Fruit fly (Drosophila melanogaster) whole organism, embryonic: ENCODE data around the gene CG10467.
A peak's percentile ranks its signal among the peaks of the same experiment; 100 is the strongest.

Source experiments
- CG13424 ChIP-seq: fragments of 200-800 bp; sonication (Bioruptor generic); optimal IDR thresholded peaks from 2 replicates; lab custom pipeline; 2019; ENCODE audit warnings: missing biosample characterization, mild to moderate bottlenecking, missing genetic modification characterization, moderate library complexity
- CG14050 ChIP-seq: fragments of 200-800 bp; sonication (Bioruptor generic); IDR thresholded peaks from 3 replicates; pipeline ENCODE4 v1.3.6; 2022; ENCODE audit warnings: missing biosample characterization, missing genetic modification characterization
- CG16779 ChIP-seq: fragments of 200-800 bp; sonication (Bioruptor generic); IDR thresholded peaks from 2 replicates; pipeline ENCODE4 v1.3.6; 2022; ENCODE audit warnings: missing biosample characterization, missing genetic modification characterization
- CG16813 ChIP-seq: fragments of 200-800 bp; sonication (Bioruptor generic); IDR thresholded peaks from 3 replicates; pipeline ENCODE4 v1.3.6; 2022; ENCODE audit warnings: missing biosample characterization, missing genetic modification characterization; ENCODE audit not compliant: partially characterized antibody
- CG18262 ChIP-seq: fragments of 200-800 bp; optimal IDR thresholded peaks from 3 replicates; lab custom pipeline; 2019; ENCODE audit warnings: missing biosample characterization, mild to moderate bottlenecking, missing genetic modification characterization, moderate library complexity
- CG30431 ChIP-seq: fragments of 200-800 bp; sonication (Bioruptor generic); optimal IDR thresholded peaks from 2 replicates; lab custom pipeline; 2017; ENCODE audit warnings: missing biosample characterization, missing genetic modification characterization
- CG3163 ChIP-seq: fragments of 200-800 bp; sonication (Bioruptor generic); optimal IDR thresholded peaks from 3 replicates; lab custom pipeline; 2016; ENCODE audit warnings: missing biosample characterization, missing genetic modification characterization
- CG4328 ChIP-seq: fragments of 200-800 bp; sonication (Bioruptor generic); optimal IDR thresholded peaks from 3 replicates; lab custom pipeline; 2017; ENCODE audit warnings: missing biosample characterization, missing genetic modification reagents, missing genetic modification characterization
- CG4707 ChIP-seq: fragments of 200-800 bp; sonication (Bioruptor generic); optimal IDR thresholded peaks from 2 replicates; lab custom pipeline; 2018; ENCODE audit warnings: missing biosample characterization, mild to moderate bottlenecking, missing genetic modification characterization, moderate library complexity
- CG6765 ChIP-seq: fragments of 200-800 bp; sonication (Bioruptor generic); optimal IDR thresholded peaks from 3 replicates; lab custom pipeline; 2017; ENCODE audit warnings: missing biosample characterization, mild to moderate bottlenecking, missing genetic modification characterization
- CG6791 ChIP-seq: fragments of 200-800 bp; sonication (Bioruptor generic); IDR thresholded peaks from 3 replicates; pipeline ENCODE4 v1.3.6; 2022; ENCODE audit warnings: missing biosample characterization, missing genetic modification characterization; ENCODE audit not compliant: partially characterized antibody
- CG6854 ChIP-seq: fragments of 200-800 bp; sonication (Bioruptor generic); optimal IDR thresholded peaks from 3 replicates; lab custom pipeline; 2017; ENCODE audit warnings: missing biosample characterization, mild to moderate bottlenecking, missing genetic modification characterization
- CG7963 ChIP-seq: fragments of 200-800 bp; sonication (Bioruptor generic); IDR thresholded peaks from 3 replicates; pipeline ENCODE4 v1.3.6; 2022; ENCODE audit warnings: missing biosample characterization, missing genetic modification characterization; ENCODE audit not compliant: partially characterized antibody
- CG8290 ChIP-seq, 3 experiments: fragments of 200-800 bp; sonication (Bioruptor generic); optimal IDR thresholded peaks; 2 replicates each; lab custom pipeline; 2016 to 2019; ENCODE audit warnings: missing biosample characterization in 3 of 3, missing genetic modification characterization in 3 of 3, mild to moderate bottlenecking in 2 of 3, moderate library complexity in 1 of 3
- CG9437 ChIP-seq: fragments of 200-800 bp; sonication (Bioruptor generic); optimal IDR thresholded peaks from 2 replicates; lab custom pipeline; 2018; ENCODE audit warnings: missing biosample characterization, mild to moderate bottlenecking, missing genetic modification characterization
- CHES-1-like ChIP-seq: fragments of 200-800 bp; sonication (Bioruptor generic); optimal IDR thresholded peaks from 2 replicates; lab custom pipeline; 2016; ENCODE audit warnings: missing biosample characterization, missing genetic modification characterization
- Chrac-16 ChIP-seq: fragments of 200-800 bp; sonication (Bioruptor generic); optimal IDR thresholded peaks from 3 replicates; lab custom pipeline; 2016; ENCODE audit warnings: missing biosample characterization, missing genetic modification characterization
- Eip74EF ChIP-seq, 2 experiments: fragments of 200-800 bp in 1 of 2; fragments of >200 bp in 1 of 2; sonication (Bioruptor generic) in 1 of 2; optimal IDR thresholded peaks; 2 replicates each; lab custom pipeline; 2017 to 2019; ENCODE audit warnings: missing biosample characterization in 2 of 2, missing genetic modification characterization in 2 of 2, mild to moderate bottlenecking in 1 of 2, moderate library complexity in 1 of 2
- Ets65A ChIP-seq: fragments of 200-800 bp; sonication (Bioruptor generic); peaks from one replicate; lab custom pipeline; 2016; ENCODE audit warnings: missing biosample characterization, missing genetic modification characterization
- GATAe ChIP-seq: fragments of 200-800 bp; sonication (Bioruptor generic); conservative IDR thresholded peaks from 2 replicates; pipeline ENCODE4 v1.3.6; 2022; ENCODE audit warnings: missing biosample characterization, missing genetic modification characterization
- HHEX ChIP-seq: fragments of 200-800 bp; sonication (Bioruptor generic); optimal IDR thresholded peaks from 3 replicates; lab custom pipeline; 2017; ENCODE audit warnings: missing biosample characterization, mild to moderate bottlenecking, missing genetic modification characterization, missing genetic modification reagents
- HLH54F ChIP-seq: fragments of 200-800 bp; sonication (Bioruptor generic); optimal IDR thresholded peaks from 3 replicates; lab custom pipeline; 2016; ENCODE audit warnings: missing biosample characterization, missing genetic modification characterization
- Hmr ChIP-seq: fragments of 200-800 bp; sonication (Bioruptor generic); optimal IDR thresholded peaks from 3 replicates; lab custom pipeline; 2017; ENCODE audit warnings: mild to moderate bottlenecking, missing biosample characterization, missing genetic modification reagents, missing genetic modification characterization
- Mes4 ChIP-seq: fragments of 200-800 bp; sonication (Bioruptor generic); optimal IDR thresholded peaks from 2 replicates; lab custom pipeline; 2016; ENCODE audit warnings: missing biosample characterization, missing genetic modification characterization
- Mrtf ChIP-seq: fragments of 200-800 bp; sonication (Bioruptor generic); IDR thresholded peaks from 3 replicates; pipeline ENCODE4 v1.3.6; 2022; ENCODE audit warnings: missing biosample characterization, missing genetic modification characterization
- NfI ChIP-seq: fragments of 200-800 bp; sonication (Bioruptor generic); optimal IDR thresholded peaks from 3 replicates; lab custom pipeline; 2018; ENCODE audit warnings: missing biosample characterization, mild to moderate bottlenecking, missing genetic modification characterization, moderate library complexity
- Pdp1 ChIP-seq, 2 experiments: fragments of 200-800 bp; sonication (Bioruptor generic); optimal IDR thresholded peaks; 3 replicates each; lab custom pipeline; 2016; ENCODE audit warnings: missing biosample characterization in 2 of 2, missing genetic modification characterization in 2 of 2, mild to moderate bottlenecking in 1 of 2, moderate library complexity in 1 of 2
- Ptx1 ChIP-seq: fragments of 200-800 bp; sonication (Bioruptor generic); IDR thresholded peaks from 2 replicates; pipeline ENCODE4 v1.3.6; 2022; ENCODE audit warnings: missing biosample characterization, missing genetic modification characterization
- Spps ChIP-seq: fragments of 200-800 bp; sonication (Bioruptor generic); optimal IDR thresholded peaks from 2 replicates; lab custom pipeline; 2018; ENCODE audit warnings: missing biosample characterization, mild to moderate bottlenecking, missing genetic modification characterization
- Sry-β ChIP-seq: fragments of 200-800 bp; sonication (Bioruptor generic); optimal IDR thresholded peaks from 2 replicates; lab custom pipeline; 2018; ENCODE audit warnings: missing biosample characterization, mild to moderate bottlenecking, missing genetic modification characterization, moderate library complexity
- bab2 ChIP-seq: fragments of 200-800 bp; sonication (Bioruptor generic); optimal IDR thresholded peaks from 2 replicates; lab custom pipeline; 2016; ENCODE audit warnings: missing biosample characterization, missing genetic modification characterization
- bbx ChIP-seq: fragments of 200-800 bp; sonication (Bioruptor generic); IDR thresholded peaks from 2 replicates; pipeline ENCODE4 v1.3.6; 2022; ENCODE audit warnings: missing biosample characterization, missing genetic modification characterization; ENCODE audit not compliant: partially characterized antibody
- cas ChIP-seq: fragments of 200-800 bp; sonication (Bioruptor generic); IDR thresholded peaks from 2 replicates; pipeline ENCODE4 v1.3.6; 2022; ENCODE audit warnings: missing biosample characterization, missing genetic modification characterization
- chinmo ChIP-seq: fragments of 200-800 bp; sonication (Bioruptor generic); IDR thresholded peaks from 4 replicates; pipeline ENCODE4 v1.3.6; 2022; ENCODE audit warnings: missing biosample characterization, missing genetic modification characterization; ENCODE audit not compliant: partially characterized antibody
- chm ChIP-seq: fragments of 200-800 bp; sonication (Bioruptor generic); IDR thresholded peaks from 2 replicates; pipeline ENCODE4 v1.3.6; 2022; ENCODE audit warnings: missing biosample characterization, missing genetic modification characterization
- eyg ChIP-seq: fragments of 200-800 bp; sonication (Bioruptor generic); optimal IDR thresholded peaks from 3 replicates; lab custom pipeline; 2016; ENCODE audit warnings: missing biosample characterization, missing genetic modification characterization
- gcm2 ChIP-seq: fragments of 200-800 bp; sonication (Bioruptor generic); optimal IDR thresholded peaks from 2 replicates; lab custom pipeline; 2016; ENCODE audit warnings: missing biosample characterization, missing genetic modification characterization
- grau ChIP-seq: fragments of 200-800 bp; optimal IDR thresholded peaks from 3 replicates; lab custom pipeline; 2019; ENCODE audit warnings: missing biosample characterization, mild to moderate bottlenecking, missing genetic modification characterization, moderate library complexity
- gsb-n ChIP-seq: fragments of 200-800 bp; sonication (Bioruptor generic); optimal IDR thresholded peaks from 3 replicates; lab custom pipeline; 2018; ENCODE audit warnings: missing biosample characterization, mild to moderate bottlenecking, missing genetic modification characterization
- maf-S ChIP-seq: fragments of 200-800 bp; sonication (Bioruptor generic); optimal IDR thresholded peaks from 2 replicates; lab custom pipeline; 2016; ENCODE audit warnings: missing biosample characterization, missing genetic modification characterization
- mam ChIP-seq: fragments of 200-800 bp; sonication (Bioruptor generic); optimal IDR thresholded peaks from 3 replicates; lab custom pipeline; 2016; ENCODE audit warnings: missing biosample characterization, missing genetic modification characterization
- p53 ChIP-seq: fragments of 200-800 bp; sonication (Bioruptor generic); optimal IDR thresholded peaks from 2 replicates; lab custom pipeline; 2016; ENCODE audit warnings: missing biosample characterization, missing genetic modification characterization
- pan ChIP-seq, 4 experiments: fragments of >200 bp in 3 of 4; fragments of 200-800 bp in 1 of 4; sonication (Bioruptor generic) in 1 of 4; optimal IDR thresholded peaks in 3 of 4; IDR thresholded peaks in 1 of 4; 2 replicates each; pipeline versions ENCODE4 v1.3.6 to Lab custom; 2017 to 2022; ENCODE audit warnings: missing biosample characterization in 2 of 4, missing genetic modification characterization in 2 of 4, mixed read lengths in 1 of 4
- phol ChIP-seq: fragments of 200-800 bp; sonication (Bioruptor generic); optimal IDR thresholded peaks from 3 replicates; lab custom pipeline; 2018; ENCODE audit warnings: missing biosample characterization, mild to moderate bottlenecking, missing genetic modification characterization, moderate library complexity
- shn ChIP-seq: fragments of 200-800 bp; sonication (Bioruptor generic); optimal IDR thresholded peaks from 3 replicates; lab custom pipeline; 2016; ENCODE audit warnings: missing biosample characterization, missing genetic modification characterization
- slbo ChIP-seq: fragments of 200-800 bp; sonication (Bioruptor generic); IDR thresholded peaks from 2 replicates; pipeline ENCODE4 v1.3.6; 2022; ENCODE audit warnings: missing biosample characterization, missing genetic modification characterization
- slp2 ChIP-seq: fragments of 200-800 bp; sonication (Bioruptor generic); optimal IDR thresholded peaks from 2 replicates; lab custom pipeline; 2016; ENCODE audit warnings: missing biosample characterization, missing genetic modification characterization
- sr ChIP-seq: fragments of 200-800 bp; sonication (Bioruptor generic); IDR thresholded peaks from 3 replicates; pipeline ENCODE4 v1.3.6; 2022; ENCODE audit warnings: missing biosample characterization, missing genetic modification characterization
- trem ChIP-seq: fragments of 200-800 bp; optimal IDR thresholded peaks from 3 replicates; lab custom pipeline; 2019; ENCODE audit warnings: missing biosample characterization, mild to moderate bottlenecking, missing genetic modification characterization, moderate library complexity

The CG10467 gene

dm6 chr3L:6094697-6095096 lies at the start of gene CG10467, which contains the start of gene loj (continued):
- TF ChIP-seq grau = peak; percentile 95
- TF ChIP-seq Hmr (GFP tag; lab: Kevin White, UChicago) = peak; percentile 92
- no peak for TF ChIP-seq eyg (GFP tag; lab: Kevin White, UChicago)
- peak; percentile 69 for TF ChIP-seq maf-S (GFP tag; lab: Kevin White, UChicago)
- TF ChIP-seq gsb-n = peak; percentile 94
- peak; percentile 88 for TF ChIP-seq CG16779
- peak; percentile 74 for TF ChIP-seq CG6765
- peak; percentile 91 for TF ChIP-seq CG4328 (GFP tag; lab: Kevin White, UChicago)
- peak; percentile 73 for TF ChIP-seq CG4707
- peak; percentile 97 for TF ChIP-seq Chrac-16 (GFP tag; lab: Kevin White, UChicago)
- peak; percentile 72 for TF ChIP-seq slp2 (GFP tag; lab: Kevin White, UChicago)
- TF ChIP-seq CG3163 (GFP tag; lab: Kevin White, UChicago) = peak; percentile 56
- TF ChIP-seq CHES-1-like (GFP tag; lab: Kevin White, UChicago) = peak; percentile 73
- peak; percentile 63; the same call in 1 of the 3 replicates for TF ChIP-seq sr (GFP tag; lab: Robert Waterston, UW)
- peak; percentile 91 for TF ChIP-seq HHEX
- peak; percentile 28 for TF ChIP-seq Mes4 (GFP tag; lab: Kevin White, UChicago)
- peak; percentile 94 for TF ChIP-seq CG14050
- no peak for TF ChIP-seq p53 (GFP tag; lab: Kevin White, UChicago)
- peak; percentile 90 for TF ChIP-seq Spps (tag; lab: Kevin White, UChicago)
- peak; percentile 86 for TF ChIP-seq HLH54F (GFP tag; lab: Kevin White, UChicago)
- peak; percentile 93 for TF ChIP-seq mam (GFP tag; lab: Kevin White, UChicago)
- TF ChIP-seq Mrtf (GFP tag; lab: Robert Waterston, UW) = peak; percentile 96
- TF ChIP-seq pan (optimal IDR thresholded peaks at IDR 0.05; lab: Kevin White, UChicago) = no peak
- TF ChIP-seq pan (GFP tag; optimal IDR thresholded peaks at IDR 0.05 in 1 of 2, IDR thresholded peaks at IDR 0.05 in 1 of 2) = peak in 1 of 2 experiments; percentile 96
- peak; percentile 99 for TF ChIP-seq slbo (GFP tag; lab: Robert Waterston, UW)
- no peak for TF ChIP-seq chinmo
- TF ChIP-seq CG6791 (GFP tag; lab: Robert Waterston, UW) = peak; percentile 55; the same call in 1 of the 3 replicates
- TF ChIP-seq bab2 (GFP tag; lab: Kevin White, UChicago) = peak; percentile 88
- peak; percentile 37 for TF ChIP-seq gcm2 (GFP tag; lab: Kevin White, UChicago)
- TF ChIP-seq CG9437 (GFP tag; lab: Kevin White, UChicago) = peak; percentile 84
- peak; percentile 98 for TF ChIP-seq phol (tag; lab: Kevin White, UChicago)
- peak; percentile 94 for TF ChIP-seq NfI (GFP tag; lab: Kevin White, UChicago)
- peak; percentile 98 for TF ChIP-seq CG13424 (tag; lab: Kevin White, UChicago)
- TF ChIP-seq shn (GFP tag; lab: Kevin White, UChicago) = peak; percentile 76
- peak; percentile 58 for TF ChIP-seq bbx (GFP tag; lab: Robert Waterston, UW)
- TF ChIP-seq CG6854 (GFP tag; lab: Kevin White, UChicago) = peak; percentile 26
- peak; percentile 92 for TF ChIP-seq CG18262 (tag; lab: Kevin White, UChicago)
- peak; percentile 93 for TF ChIP-seq chm
- peak; percentile 95 for TF ChIP-seq CG30431 (GFP tag; lab: Kevin White, UChicago)
- peak; percentile 90 for TF ChIP-seq CG8290 (GFP tag; optimal IDR thresholded peaks at IDR 0.05; lab: Kevin White, UChicago)
- peak in 1 of 2 experiments; percentile 67 for TF ChIP-seq CG8290 (tag; optimal IDR thresholded peaks at IDR 0.05; lab: Kevin White, UChicago)
- TF ChIP-seq cas = peak; percentile 94
- TF ChIP-seq Pdp1 (GFP tag; optimal IDR thresholded peaks at IDR 0.05; lab: Kevin White, UChicago) = peak; percentile 75 to 90
- peak; percentile 100 for TF ChIP-seq Ets65A (GFP tag; lab: Kevin White, UChicago)
- no peak for TF ChIP-seq CG7963 (GFP tag; lab: Robert Waterston, UW)
- TF ChIP-seq CG16813 (GFP tag; lab: Robert Waterston, UW) = peak; percentile 75
- peak; percentile 99 for TF ChIP-seq Ptx1 (GFP tag; lab: Robert Waterston, UW)
- peak; percentile 37 for TF ChIP-seq Sry-β
- TF ChIP-seq trem (tag; lab: Kevin White, UChicago) = peak; percentile 95
- TF ChIP-seq Eip74EF (GFP tag; optimal IDR thresholded peaks at IDR 0.05; lab: Kevin White, UChicago) = peak in 1 of 2 experiments; percentile 78
- peak; percentile 92 for TF ChIP-seq GATAe (GFP tag; lab: Robert Waterston, UW)
